Fruit fly (Drosophila melanogaster): ENCODE results near the gene CG14417.

- TF ChIP-seq Clk (GFP tag; optimal IDR thresholded peaks at IDR 0.05) (no peak), kay (GFP tag; ENCODE audit: borderline replicate concordance) (no peak), CG11617 (GFP tag; optimal IDR thresholded peaks at IDR 0.05) (no peak), toe (GFP tag; optimal IDR thresholded peaks at IDR 0.05) (no peak), CG7101 (tag; optimal IDR thresholded peaks at IDR 0.05) (no peak)
Measured at dm6 chrX:2876433-2876832, at the start of gene CG14417.

All from whole organism, adult.